Fruit fly (Drosophila melanogaster) whole organism, prepupa: ENCODE results near the gene retinin.

Experiments
- Blimp-1 ChIP-seq: fragments of 200-800 bp; sonication (Bioruptor generic); optimal IDR thresholded peaks from 3 replicates; lab custom pipeline; 2017; ENCODE audit warnings: missing biosample characterization, missing genetic modification characterization, mild to moderate bottlenecking, moderate library complexity, missing genetic modification reagents
- CG10631 ChIP-seq: fragments of 200-800 bp; sonication (Bioruptor generic); optimal IDR thresholded peaks from 2 replicates; lab custom pipeline; 2016; ENCODE audit warnings: missing biosample characterization, missing genetic modification characterization
- CG10669 ChIP-seq: fragments of 200-800 bp; sonication (Bioruptor generic); optimal IDR thresholded peaks from 3 replicates; lab custom pipeline; 2018; ENCODE audit warnings: missing biosample characterization, mild to moderate bottlenecking, missing genetic modification characterization, moderate library complexity
- CG11294 ChIP-seq: fragments of 200-800 bp; sonication (Bioruptor generic); IDR thresholded peaks from 2 replicates; pipeline ENCODE4 v1.3.6; 2022; ENCODE audit warnings: missing biosample characterization, missing genetic modification characterization
- CG15336 ChIP-seq: fragments of 200-800 bp; sonication (Bioruptor generic); IDR thresholded peaks from 2 replicates; pipeline ENCODE4 v1.3.6; 2022; ENCODE audit warnings: missing biosample characterization, missing genetic modification characterization
- CG1621 ChIP-seq: fragments of 200-800 bp; sonication (Bioruptor generic); optimal IDR thresholded peaks from 3 replicates; lab custom pipeline; 2018; ENCODE audit warnings: missing biosample characterization, mild to moderate bottlenecking, missing genetic modification characterization
- CG16779 ChIP-seq: fragments of 200-800 bp; sonication (Bioruptor generic); optimal IDR thresholded peaks from 3 replicates; lab custom pipeline; 2017; ENCODE audit warnings: missing biosample characterization, mild to moderate bottlenecking, missing genetic modification characterization
- CG31627 ChIP-seq: fragments of 200-800 bp; sonication (Bioruptor generic); optimal IDR thresholded peaks from 3 replicates; lab custom pipeline; 2016; ENCODE audit warnings: missing biosample characterization, missing genetic modification characterization
- CG32006 ChIP-seq: fragments of 200-800 bp; sonication (Bioruptor generic); optimal IDR thresholded peaks from 3 replicates; lab custom pipeline; 2017; ENCODE audit warnings: missing biosample characterization, mild to moderate bottlenecking, missing genetic modification characterization
- CG3919 ChIP-seq: fragments of 200-800 bp; sonication (Bioruptor generic); optimal IDR thresholded peaks from 3 replicates; lab custom pipeline; 2016; ENCODE audit warnings: missing biosample characterization, missing genetic modification characterization
- CG4318 ChIP-seq: fragments of 200-800 bp; sonication (Bioruptor generic); optimal IDR thresholded peaks from 3 replicates; lab custom pipeline; 2017; ENCODE audit warnings: missing biosample characterization, mild to moderate bottlenecking, missing genetic modification characterization
- CG6163 ChIP-seq: fragments of 200-800 bp; sonication (Bioruptor generic); IDR thresholded peaks from 3 replicates; pipeline ENCODE4 v1.3.6; 2022; ENCODE audit warnings: missing biosample characterization, missing genetic modification characterization
- CG6276 ChIP-seq: fragments of 200-800 bp; sonication (Bioruptor generic); optimal IDR thresholded peaks from 2 replicates; lab custom pipeline; 2017; ENCODE audit warnings: missing biosample characterization, mild to moderate bottlenecking, missing genetic modification characterization
- CG6792 ChIP-seq: fragments of 200-800 bp; sonication (Bioruptor generic); optimal IDR thresholded peaks from 3 replicates; lab custom pipeline; 2016; ENCODE audit warnings: missing biosample characterization, missing genetic modification characterization
- CG6808 ChIP-seq: fragments of 200-800 bp; sonication (Bioruptor generic); optimal IDR thresholded peaks from 3 replicates; lab custom pipeline; 2017; ENCODE audit warnings: missing biosample characterization, missing genetic modification characterization, mild to moderate bottlenecking, moderate library complexity, missing genetic modification reagents
- CG7368 ChIP-seq: fragments of 200-800 bp; sonication (Bioruptor generic); optimal IDR thresholded peaks from 3 replicates; lab custom pipeline; 2016; ENCODE audit warnings: missing biosample characterization, missing genetic modification characterization
- CG8119 ChIP-seq: fragments of 200-800 bp; sonication (Bioruptor generic); IDR thresholded peaks from 3 replicates; pipeline ENCODE4 v1.3.6; 2022; ENCODE audit warnings: missing biosample characterization, missing genetic modification characterization
- CG8319 ChIP-seq: fragments of 200-800 bp; sonication (Bioruptor generic); optimal IDR thresholded peaks from 3 replicates; lab custom pipeline; 2016; ENCODE audit warnings: missing biosample characterization, missing genetic modification characterization
- CG8632 ChIP-seq: fragments of 200-800 bp; sonication (Bioruptor generic); optimal IDR thresholded peaks from 3 replicates; lab custom pipeline; 2016; ENCODE audit warnings: missing biosample characterization, missing genetic modification characterization
- CG9139 ChIP-seq: fragments of 200-800 bp; sonication (Bioruptor generic); optimal IDR thresholded peaks from 3 replicates; lab custom pipeline; 2017; ENCODE audit warnings: missing biosample characterization, mild to moderate bottlenecking, missing genetic modification characterization
- Eip75B ChIP-seq: fragments of 200-800 bp; sonication (Bioruptor generic); optimal IDR thresholded peaks from 3 replicates; lab custom pipeline; 2016; ENCODE audit warnings: missing biosample characterization, missing genetic modification characterization
- Eip78C ChIP-seq: fragments of 200-800 bp; sonication (Bioruptor generic); peaks from one replicate; lab custom pipeline; 2016; ENCODE audit warnings: missing biosample characterization, missing genetic modification characterization
- Eip93F ChIP-seq: fragments of 200-800 bp; sonication (Bioruptor generic); optimal IDR thresholded peaks from 2 replicates; lab custom pipeline; 2016; ENCODE audit warnings: missing biosample characterization, mild to moderate bottlenecking, missing genetic modification characterization
- Ets21C ChIP-seq: fragments of 200-800 bp; sonication (Bioruptor generic); optimal IDR thresholded peaks from 3 replicates; lab custom pipeline; 2016; ENCODE audit warnings: missing biosample characterization, missing genetic modification characterization
- Ets96B ChIP-seq: fragments of 200-800 bp; optimal IDR thresholded peaks from 2 replicates; lab custom pipeline; 2019; ENCODE audit warnings: missing biosample characterization, mild to moderate bottlenecking, missing genetic modification characterization, moderate library complexity
- Hr38 ChIP-seq: sonication (Bioruptor generic); optimal IDR thresholded peaks from 2 replicates; lab custom pipeline; 2016; ENCODE audit warnings: missing biosample characterization, missing genetic modification characterization
- OdsH ChIP-seq: fragments of 200-800 bp; sonication (Bioruptor generic); optimal IDR thresholded peaks from 3 replicates; lab custom pipeline; 2016; ENCODE audit warnings: missing biosample characterization, missing genetic modification characterization
- Smox ChIP-seq: fragments of 200-800 bp; sonication (Bioruptor generic); optimal IDR thresholded peaks from 3 replicates; lab custom pipeline; 2016; ENCODE audit warnings: missing biosample characterization, missing genetic modification characterization
- Sox14 ChIP-seq: fragments of 200-800 bp; sonication (Bioruptor generic); optimal IDR thresholded peaks from 3 replicates; lab custom pipeline; 2016; ENCODE audit warnings: missing biosample characterization, missing genetic modification characterization
- achi ChIP-seq: fragments of 200-800 bp; sonication (Bioruptor generic); optimal IDR thresholded peaks from 3 replicates; lab custom pipeline; 2016; ENCODE audit warnings: missing biosample characterization, missing genetic modification characterization
- acj6 ChIP-seq: fragments of 200-800 bp; sonication (Bioruptor generic); optimal IDR thresholded peaks from 3 replicates; lab custom pipeline; 2016; ENCODE audit warnings: missing biosample characterization, missing genetic modification characterization
- cyc ChIP-seq: fragments of 200-800 bp; sonication (Bioruptor generic); optimal IDR thresholded peaks from 3 replicates; lab custom pipeline; 2016; ENCODE audit warnings: missing biosample characterization, missing genetic modification characterization
- dac ChIP-seq: fragments of 200-800 bp; sonication (Bioruptor generic); optimal IDR thresholded peaks from 2 replicates; lab custom pipeline; 2017; ENCODE audit warnings: missing biosample characterization, mild to moderate bottlenecking, missing genetic modification characterization
- dsx ChIP-seq: fragments of 200-800 bp; optimal IDR thresholded peaks from 3 replicates; lab custom pipeline; 2019; ENCODE audit warnings: missing biosample characterization, mild to moderate bottlenecking, missing genetic modification characterization, moderate library complexity; ENCODE audit not compliant: poor library complexity, severe bottlenecking
- eg ChIP-seq: fragments of 200-800 bp; sonication (Bioruptor generic); IDR thresholded peaks from 3 replicates; pipeline ENCODE4 v1.3.6; 2022; ENCODE audit warnings: missing biosample characterization, missing genetic modification characterization
- esn ChIP-seq: fragments of 200-800 bp; sonication (Bioruptor generic); optimal IDR thresholded peaks from 2 replicates; lab custom pipeline; 2016; ENCODE audit warnings: missing biosample characterization, mild to moderate bottlenecking, missing genetic modification characterization, moderate library complexity
- fd59A ChIP-seq: fragments of 200-800 bp; sonication (Bioruptor generic); optimal IDR thresholded peaks from 2 replicates; lab custom pipeline; 2017; ENCODE audit warnings: missing biosample characterization, mild to moderate bottlenecking, missing genetic modification characterization, missing genetic modification reagents
- fd85E ChIP-seq: fragments of 200-800 bp; sonication (Bioruptor generic); optimal IDR thresholded peaks from 3 replicates; lab custom pipeline; 2016; ENCODE audit warnings: missing biosample characterization, missing genetic modification characterization
- fkh ChIP-seq: fragments of 200-800 bp; sonication (Bioruptor generic); optimal IDR thresholded peaks from 3 replicates; lab custom pipeline; 2017; ENCODE audit warnings: missing biosample characterization, mild to moderate bottlenecking, missing genetic modification characterization, moderate library complexity
- lz ChIP-seq: fragments of 200-800 bp; sonication (Bioruptor generic); optimal IDR thresholded peaks from 3 replicates; lab custom pipeline; 2016; ENCODE audit warnings: missing biosample characterization, missing genetic modification characterization
- net ChIP-seq: fragments of 200-800 bp; sonication (Bioruptor generic); optimal IDR thresholded peaks from 3 replicates; lab custom pipeline; 2016; ENCODE audit warnings: missing biosample characterization, missing genetic modification characterization
- spab ChIP-seq: fragments of 200-800 bp; sonication (Bioruptor generic); optimal IDR thresholded peaks from 2 replicates; lab custom pipeline; 2017; ENCODE audit warnings: missing biosample characterization, mild to moderate bottlenecking, missing genetic modification characterization, missing genetic modification reagents
- vri ChIP-seq: fragments of 200-800 bp; sonication (Bioruptor generic); optimal IDR thresholded peaks from 3 replicates; lab custom pipeline; 2016; ENCODE audit warnings: missing biosample characterization, mild to moderate bottlenecking, missing genetic modification characterization

Gene retinin

DNA sequence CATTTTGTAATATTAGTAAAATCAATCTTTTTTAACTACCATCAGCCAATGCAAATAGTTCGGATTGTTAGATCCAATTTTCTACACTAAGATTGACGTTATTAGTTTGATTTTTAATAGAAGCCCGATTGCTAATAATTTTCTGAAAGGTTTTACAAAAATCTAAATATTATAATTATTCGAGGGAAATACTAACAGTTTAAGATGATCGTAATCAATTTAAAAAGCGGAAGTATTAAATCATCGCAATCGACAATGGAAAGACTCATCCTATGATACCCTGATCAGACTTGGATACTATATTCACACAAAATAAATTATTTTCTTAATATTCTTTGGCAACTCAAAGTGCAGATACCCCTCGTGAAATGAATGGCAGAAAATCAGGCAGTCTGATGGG lies 26.1 kb downstream of the retinin start (continued):
- TF ChIP-seq Smox (GFP tag; lab: Kevin White, UChicago), result no peak
- no peak for TF ChIP-seq CG10631
- no peak for TF ChIP-seq Eip93F (GFP tag; lab: Kevin White, UChicago)
- TF ChIP-seq CG32006 (GFP tag; lab: Kevin White, UChicago), result no peak
- TF ChIP-seq CG6276 (GFP tag; lab: Kevin White, UChicago), result no peak

- TF ChIP-seq esn (GFP tag; lab: Kevin White, UChicago) (no peak), Eip78C (GFP tag; lab: Kevin White, UChicago) (peak; percentile 71)
Observed at dm6 chr3L:16359219-16359748, 27.6 kb downstream of the retinin start, which contains the start of gene ringer. Gene ringer (minus strand): TSS chr3L:16359428.

dm6 chr3L:16359795-16360194 lies 28.1 kb downstream of the retinin start:
- no peak for TF ChIP-seq Blimp-1 (GFP tag; lab: Kevin White, UChicago)
- peak; percentile 70 for TF ChIP-seq fkh (GFP tag; lab: Kevin White, UChicago)

DNA sequence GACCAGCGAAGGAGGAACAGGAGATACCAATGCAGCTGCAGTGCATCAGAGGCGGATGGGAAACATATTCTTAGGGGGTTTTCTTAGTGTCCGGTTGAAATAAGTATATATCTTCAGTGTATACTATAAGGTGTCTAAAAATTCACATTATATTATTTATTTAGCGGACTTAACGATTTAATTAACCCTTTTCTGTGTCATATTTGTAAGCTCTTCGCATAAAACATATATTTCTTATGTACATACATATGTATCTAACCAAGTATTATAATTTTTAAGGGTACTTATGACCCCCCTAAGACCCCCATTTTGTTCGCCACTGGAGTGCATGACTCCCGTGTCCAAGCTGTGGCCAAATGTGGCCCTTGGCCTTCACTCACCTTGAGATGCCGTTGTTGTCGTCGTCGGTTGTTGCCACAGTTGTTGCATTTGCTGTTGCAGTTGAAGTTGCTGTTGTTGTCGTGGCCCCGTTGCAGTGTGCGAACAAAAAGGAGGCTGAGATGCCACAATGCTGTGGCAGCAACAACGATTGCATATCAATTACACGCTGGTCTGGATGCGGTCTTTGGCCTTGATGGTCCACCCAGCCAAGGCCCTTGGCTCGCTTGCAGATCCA lies 29.6 kb downstream of the retinin start:
- TF ChIP-seq Sox14 (GFP tag; lab: Kevin White, UChicago), result peak; percentile 82
- peak; percentile 71 for TF ChIP-seq CG32006 (GFP tag; lab: Kevin White, UChicago)
- peak; percentile 89 for TF ChIP-seq CG10669 (GFP tag; lab: Kevin White, UChicago)
- no peak for TF ChIP-seq dac (GFP tag; lab: Kevin White, UChicago)
- TF ChIP-seq fd85E (GFP tag; lab: Kevin White, UChicago), result peak; percentile 15
- TF ChIP-seq lz (GFP tag; lab: Kevin White, UChicago), result peak; percentile 71
- peak; percentile 96 for TF ChIP-seq fd59A (GFP tag; lab: Kevin White, UChicago)
- peak; percentile 58 for TF ChIP-seq CG31627 (GFP tag; lab: Kevin White, UChicago)
- TF ChIP-seq Ets96B, result peak; percentile 96
- TF ChIP-seq Eip75B (GFP tag; lab: Kevin White, UChicago), result peak; percentile 89
- TF ChIP-seq OdsH (GFP tag; lab: Kevin White, UChicago), result peak; percentile 90
- TF ChIP-seq Ets21C (GFP tag; lab: Kevin White, UChicago), result peak; percentile 38
- TF ChIP-seq dsx (GFP tag; lab: Kevin White, UChicago), result peak; percentile 95
- TF ChIP-seq acj6 (GFP tag; lab: Kevin White, UChicago), result peak; percentile 92
- TF ChIP-seq CG6163 (GFP tag; lab: Robert Waterston, UW), result peak; percentile 79
- TF ChIP-seq cyc (GFP tag; lab: Kevin White, UChicago), result peak; percentile 70
- TF ChIP-seq net (GFP tag; lab: Kevin White, UChicago), result peak; percentile 69
- peak; percentile 96 for TF ChIP-seq Eip78C (GFP tag; lab: Kevin White, UChicago)
- TF ChIP-seq CG7368, result peak; percentile 72
- peak; percentile 22 for TF ChIP-seq vri
- TF ChIP-seq CG8319 (GFP tag; lab: Kevin White, UChicago), result peak; percentile 79
- peak; percentile 97 for TF ChIP-seq CG6808 (GFP tag; lab: Kevin White, UChicago)
- peak; percentile 18 for TF ChIP-seq CG4318 (GFP tag; lab: Kevin White, UChicago)
- peak; percentile 47; the same call in 1 of the 2 replicates for TF ChIP-seq CG15336 (GFP tag; lab: Robert Waterston, UW)
- 0 out of 3 replicates have a peak, but pooled peaks have one; percentile 25 for TF ChIP-seq eg (GFP tag; lab: Robert Waterston, UW)
- TF ChIP-seq Hr38 (GFP tag; lab: Kevin White, UChicago), result no peak
- no peak for TF ChIP-seq fkh (GFP tag; lab: Kevin White, UChicago)
- peak; percentile 93 for TF ChIP-seq CG10631
- TF ChIP-seq CG1621, result peak; percentile 91
- peak; percentile 93 for TF ChIP-seq CG9139 (GFP tag; lab: Kevin White, UChicago)
- TF ChIP-seq CG11294 (GFP tag; lab: Robert Waterston, UW), result peak; percentile 21; the same call in 1 of the 2 replicates
- TF ChIP-seq CG6276 (GFP tag; lab: Kevin White, UChicago), result no peak
- peak; percentile 83 for TF ChIP-seq CG16779
- peak; percentile 95 for TF ChIP-seq spab
- TF ChIP-seq CG8119 (GFP tag; lab: Robert Waterston, UW), result peak; percentile 72; the same call in 2 of the 3 replicates
- peak; percentile 84 for TF ChIP-seq CG6792
- TF ChIP-seq achi (GFP tag; lab: Kevin White, UChicago), result peak; percentile 89
- peak; percentile 86 for TF ChIP-seq CG8632 (GFP tag; lab: Kevin White, UChicago)
- TF ChIP-seq CG3919 (GFP tag; lab: Kevin White, UChicago), result peak; percentile 58
